Worm (Caenorhabditis elegans): ENCODE measurements around the gene R10E9.2.

- TF ChIP-seq snpc-4 (tag; optimal IDR thresholded peaks at IDR 0.05): no peak
- TF ChIP-seq ama-1 (optimal IDR thresholded peaks at IDR 0.05): no peak
- TF ChIP-seq aly-2 (tag; optimal IDR thresholded peaks at IDR 0.05): no peak
- no peak for TF ChIP-seq nhr-11 (tag; optimal IDR thresholded peaks at IDR 0.05)
- TF ChIP-seq nhr-77 (tag; optimal IDR thresholded peaks at IDR 0.05): no peak
- no peak for TF ChIP-seq sma-9 (GFP tag; optimal IDR thresholded peaks at IDR 0.05)
- no peak for TF ChIP-seq sma-9 (tag; optimal IDR thresholded peaks at IDR 0.05)
- no peak for TF ChIP-seq ZK546.5 (tag; optimal IDR thresholded peaks at IDR 0.05)
These were observed 5.0 kb upstream of the R10E9.2 start for ce11 chrIII:3969133-3969532.

Measured in whole organism, L2 larva.